Worm (Caenorhabditis elegans): Measurements from ENCODE around the gene arrd-22.

arrd-22 gene

DNA sequence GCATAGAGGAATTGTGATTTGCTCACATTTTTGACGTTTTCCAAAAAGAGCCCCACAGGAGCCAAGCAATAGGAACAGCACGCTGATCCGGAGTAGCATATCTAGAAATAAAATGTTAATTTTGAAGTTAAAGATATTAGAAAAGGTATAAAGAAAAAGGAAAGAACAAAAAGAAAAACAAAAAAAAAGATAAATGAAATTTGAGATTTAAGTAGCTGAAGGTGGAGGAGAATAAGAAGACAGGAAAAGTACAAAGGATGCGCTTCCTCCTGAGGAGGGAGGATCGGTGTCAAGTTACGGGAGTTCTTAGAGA is 34.4 kb downstream of the arrd-22 start, which contains the start of gene cfz-2:
Gene cfz-2, minus strand, starts transcription at position 101 of the 313 bp plus-strand sequence.
- TF ChIP-seq ztf-3 (GFP tag; optimal IDR thresholded peaks at IDR 0.05) (no peak), snpc-4 (GFP tag; optimal IDR thresholded peaks at IDR 0.05) (no peak), snpc-4 (tag; optimal IDR thresholded peaks at IDR 0.05) (no peak), nhr-90 (tag; optimal IDR thresholded peaks at IDR 0.05) (no peak), nhr-80 (tag; optimal IDR thresholded peaks at IDR 0.05) (no peak), lsl-1 (GFP tag; optimal IDR thresholded peaks at IDR 0.05) (no peak), efl-1 (GFP tag; optimal IDR thresholded peaks at IDR 0.05) (no peak), rpc-1 (optimal IDR thresholded peaks at IDR 0.05) (no peak), rpc-1 (tag; optimal IDR thresholded peaks at IDR 0.05) (no peak)

DNA sequence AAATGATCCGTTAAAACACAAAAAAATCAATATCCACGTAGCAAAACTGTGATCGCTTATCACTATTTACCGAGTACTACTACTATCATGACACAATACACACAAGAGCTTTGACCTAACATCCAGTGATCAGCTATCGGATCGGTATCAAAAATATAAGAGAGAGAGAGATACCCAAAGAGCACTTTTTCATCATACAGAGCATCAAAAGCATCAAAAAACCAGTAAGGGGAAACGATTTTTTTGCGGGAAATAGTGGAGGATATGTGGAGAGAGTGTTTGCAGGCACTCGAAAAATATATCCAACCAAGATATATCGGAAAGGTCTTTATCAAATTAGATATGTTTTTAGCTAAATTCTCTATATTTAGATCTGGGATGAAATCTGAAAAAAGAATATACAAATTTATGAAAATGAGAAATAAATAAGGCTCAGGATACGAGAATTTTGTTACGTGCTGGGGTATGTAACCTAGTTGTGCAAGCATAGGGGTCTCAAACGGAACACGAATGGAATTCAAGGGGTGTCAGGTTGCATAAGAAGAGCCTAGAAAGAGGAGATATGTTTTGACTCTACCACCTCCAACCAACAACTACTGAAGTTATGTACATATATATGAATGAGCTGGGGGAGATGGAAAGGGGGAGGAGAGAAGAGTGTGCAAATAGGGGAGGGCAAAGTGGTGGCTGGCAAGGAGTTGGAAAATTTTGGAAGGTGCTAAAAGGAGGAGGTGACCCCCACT is 34.9 kb downstream of the arrd-22 start:
- TF ChIP-seq mes-4 (tag; optimal IDR thresholded peaks at IDR 0.05) (no peak), Y53G8AR.9 (GFP tag; conservative IDR thresholded peaks at IDR 0.05) (no peak), tlf-1 (GFP tag; optimal IDR thresholded peaks at IDR 0.05) (no peak), him-1 (tag; optimal IDR thresholded peaks at IDR 0.05) (no peak), sdz-38 (tag; optimal IDR thresholded peaks at IDR 0.05) (no peak), athp-1 (tag; optimal IDR thresholded peaks at IDR 0.05) (no peak), lin-26 (GFP tag; IDR thresholded peaks at IDR 0.05) (0 out of 2 replicates have a peak, but pooled peaks have one; percentile 45)

DNA sequence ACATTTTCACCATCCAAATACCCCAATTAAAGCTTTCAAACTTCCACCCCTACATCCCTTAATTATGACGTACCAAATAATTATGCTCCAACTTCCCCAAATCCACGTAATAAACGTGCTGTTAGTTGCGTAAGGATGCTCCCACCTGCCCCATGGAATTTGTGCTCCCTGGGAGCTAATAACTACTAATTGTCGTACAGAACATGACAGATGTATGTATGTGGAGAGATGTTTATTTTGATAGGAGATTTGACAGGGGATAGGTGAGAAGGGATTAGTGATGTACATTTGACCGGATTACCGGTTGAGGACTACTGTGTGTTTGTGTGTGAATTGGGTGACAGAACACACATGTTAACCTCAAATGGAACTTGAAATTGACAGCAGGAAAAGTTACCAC is 39.5 kb downstream of the arrd-22 start:
- TF ChIP-seq let-607 (tag; optimal IDR thresholded peaks at IDR 0.05): no peak
- no peak for TF ChIP-seq T07F8.4 (tag; optimal IDR thresholded peaks at IDR 0.05)
- TF ChIP-seq F23B12.7 (tag; optimal IDR thresholded peaks at IDR 0.05; ENCODE audit: insufficient read depth): no peak
- TF ChIP-seq lsy-27 (tag; optimal IDR thresholded peaks at IDR 0.05; ENCODE audit: borderline replicate concordance, insufficient read depth): no peak
- no peak for TF ChIP-seq hlh-12 (tag; optimal IDR thresholded peaks at IDR 0.05)

DNA sequence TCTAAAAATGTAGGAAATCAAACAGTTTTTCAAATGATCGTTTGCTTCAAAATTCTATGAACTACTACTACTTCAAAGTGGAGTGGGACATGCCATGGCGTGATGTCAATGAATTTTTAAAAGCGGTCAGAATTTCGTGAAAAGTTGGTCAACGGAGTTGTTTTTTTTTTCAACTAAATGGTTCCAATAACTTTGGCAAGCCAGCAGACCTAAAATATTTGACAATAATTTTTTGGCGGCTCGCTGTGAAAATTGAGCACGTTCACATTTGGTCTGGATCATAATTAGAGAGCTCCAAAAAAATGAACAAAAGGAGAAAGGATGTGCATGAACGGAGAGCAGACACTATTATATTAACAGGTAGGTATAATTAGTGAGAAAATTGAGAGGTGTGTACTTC is 40.0 kb downstream of the arrd-22 start:
- TF ChIP-seq ztf-28 (GFP tag; IDR thresholded peaks at IDR 0.05): no peak
- no peak for TF ChIP-seq B0336.3 (GFP tag; IDR thresholded peaks at IDR 0.05)

DNA sequence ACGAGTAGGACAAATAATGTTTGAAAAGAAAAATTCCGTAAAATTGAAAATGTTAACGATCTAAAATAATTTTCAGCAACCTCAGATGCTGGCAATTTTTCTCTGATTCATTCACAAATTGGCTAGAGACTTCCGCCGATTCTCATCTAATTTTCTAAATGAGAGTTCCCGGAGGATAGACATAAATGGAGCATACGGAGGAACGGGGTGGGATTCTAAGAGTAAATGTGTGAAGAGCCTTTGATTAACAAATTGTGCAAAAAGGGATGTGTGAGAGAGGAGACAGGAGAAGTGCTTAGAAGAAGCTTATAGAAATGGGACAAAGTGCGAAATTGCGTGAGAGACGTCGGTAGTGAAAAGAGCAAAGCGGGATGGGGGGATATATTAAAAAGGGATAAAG is 41.3 kb downstream of the arrd-22 start:
- TF ChIP-seq madf-6 (GFP tag; IDR thresholded peaks at IDR 0.05): no peak
- TF ChIP-seq T26A5.8 (tag; optimal IDR thresholded peaks at IDR 0.05): no peak

DNA sequence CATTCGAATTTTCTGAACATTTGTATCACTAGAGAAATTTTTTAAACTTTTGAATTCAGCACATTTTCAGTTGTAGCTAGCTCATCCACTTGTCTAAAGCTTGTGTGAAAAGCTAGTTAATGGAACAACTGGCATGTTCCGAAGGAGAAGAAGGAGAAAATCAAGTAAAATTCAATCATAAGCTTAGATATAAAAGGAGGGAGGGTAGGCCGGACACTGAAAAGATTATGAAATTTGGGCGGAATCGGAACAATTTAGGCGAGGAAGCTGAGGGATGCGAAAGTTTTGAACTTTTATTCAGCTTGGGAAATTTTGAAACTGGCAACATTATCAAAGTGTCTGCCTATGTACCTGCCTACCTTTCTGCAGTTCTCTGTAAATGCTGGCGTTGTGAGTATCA is 42.2 kb downstream of the arrd-22 start:
- no peak for TF ChIP-seq lag-1 (GFP tag; IDR thresholded peaks at IDR 0.05)
- no peak for TF ChIP-seq ztf-28 (GFP tag; IDR thresholded peaks at IDR 0.05)
- TF ChIP-seq chd-7 (tag; optimal IDR thresholded peaks at IDR 0.05): no peak

DNA sequence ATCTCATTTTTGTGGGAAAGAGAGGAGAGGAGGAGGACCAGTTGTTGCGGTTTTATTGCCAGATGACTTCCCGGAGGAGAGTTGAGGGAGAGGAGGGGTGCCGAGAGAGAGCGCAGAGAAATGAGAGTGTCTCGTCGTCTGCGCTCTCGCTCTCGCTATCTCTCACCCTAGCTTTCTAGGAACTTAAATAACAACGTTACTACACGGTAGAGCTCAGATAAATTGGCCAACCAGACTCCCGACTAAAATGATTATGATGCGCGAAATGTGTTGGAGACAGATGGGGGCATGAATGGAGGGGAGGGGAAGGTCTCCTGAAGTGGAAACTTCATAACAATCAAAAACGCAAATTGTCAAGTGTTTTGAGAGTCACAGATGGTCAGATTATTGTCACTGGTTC is 44.3 kb downstream of the arrd-22 start:
- TF ChIP-seq mel-28 (tag; optimal IDR thresholded peaks at IDR 0.05; ENCODE audit: borderline replicate concordance) (no peak), gei-17 (GFP tag; optimal IDR thresholded peaks at IDR 0.05) (no peak), cebp-2 (GFP tag; IDR thresholded peaks at IDR 0.05) (no peak), pbrm-1 (GFP tag; IDR thresholded peaks at IDR 0.05) (no peak), aptf-3 (GFP tag; IDR thresholded peaks at IDR 0.05) (no peak), F52B5.7 (tag; optimal IDR thresholded peaks at IDR 0.05) (no peak), egl-18 (GFP tag; IDR thresholded peaks at IDR 0.05) (no peak), T26A5.8 (tag; optimal IDR thresholded peaks at IDR 0.05) (no peak), F10E7.11 (tag; optimal IDR thresholded peaks at IDR 0.05) (no peak), hlh-12 (tag; optimal IDR thresholded peaks at IDR 0.05) (no peak), unc-130 (GFP tag; optimal IDR thresholded peaks at IDR 0.05) (no peak), nfya-2 (GFP tag; IDR thresholded peaks at IDR 0.05) (no peak), let-607 (tag; optimal IDR thresholded peaks at IDR 0.05) (no peak), lin-26 (GFP tag; IDR thresholded peaks at IDR 0.05) (no peak), Y95B8A.8 (GFP tag; IDR thresholded peaks at IDR 0.05) (no peak), mcd-1 (GFP tag; IDR thresholded peaks at IDR 0.05) (no peak), lin-35 (GFP tag; optimal IDR thresholded peaks at IDR 0.05) (no peak)

Data from whole organism, young adult.